Fruit fly (Drosophila melanogaster) whole organism, embryonic: ENCODE data around the gene syd.

Experiments used
- Ada2b ChIP-seq: fragments of 200-800 bp; sonication (Bioruptor generic); IDR thresholded peaks from 2 replicates; pipeline ENCODE4 v1.3.6; 2022; ENCODE audit warnings: missing biosample characterization, missing genetic modification characterization
- CG15479 ChIP-seq: fragments of 200-800 bp; sonication (Bioruptor generic); optimal IDR thresholded peaks from 3 replicates; lab custom pipeline; 2019; ENCODE audit warnings: missing biosample characterization, mild to moderate bottlenecking, missing genetic modification characterization, moderate library complexity
- CG17328 ChIP-seq: fragments of 200-800 bp; sonication (Bioruptor generic); IDR thresholded peaks from 2 replicates; pipeline ENCODE4 v1.3.6; 2022; ENCODE audit warnings: missing biosample characterization, missing genetic modification characterization
- CG1832 ChIP-seq: fragments of 200-800 bp; sonication (Bioruptor generic); optimal IDR thresholded peaks from 2 replicates; lab custom pipeline; 2017; ENCODE audit warnings: missing biosample characterization, mild to moderate bottlenecking, missing genetic modification characterization, inconsistent platforms
- CG4730 ChIP-seq: fragments of 200-800 bp; sonication (Bioruptor generic); IDR thresholded peaks from 2 replicates; pipeline ENCODE4 v1.3.6; 2022; ENCODE audit warnings: missing biosample characterization, missing genetic modification characterization
- GATAe ChIP-seq: fragments of 200-800 bp; sonication (Bioruptor generic); conservative IDR thresholded peaks from 2 replicates; pipeline ENCODE4 v1.3.6; 2022; ENCODE audit warnings: missing biosample characterization, missing genetic modification characterization
- Trl ChIP-seq, 3 experiments: fragments of >200 bp in 2 of 3; fragments of 200-800 bp in 1 of 3; sonication (Bioruptor generic) in 1 of 3; optimal IDR thresholded peaks; 2 replicates in 1 of 3; 3 replicates in 2 of 3; lab custom pipeline; 2016 to 2017; ENCODE audit warnings: missing biosample characterization in 1 of 3, missing genetic modification characterization in 1 of 3
- bigmax ChIP-seq: fragments of 200-800 bp; sonication (Bioruptor generic); optimal IDR thresholded peaks from 2 replicates; lab custom pipeline; 2018; ENCODE audit warnings: missing biosample characterization, mild to moderate bottlenecking, missing genetic modification characterization
- fru ChIP-seq: fragments of >200 bp; optimal IDR thresholded peaks from 2 replicates; lab custom pipeline; 2017
- jing ChIP-seq: fragments of 200-800 bp; sonication (Bioruptor generic); optimal IDR thresholded peaks from 2 replicates; lab custom pipeline; 2018; ENCODE audit warnings: missing biosample characterization, mild to moderate bottlenecking, missing genetic modification characterization
- nau ChIP-seq: fragments of 200-800 bp; sonication (Bioruptor generic); optimal IDR thresholded peaks from 3 replicates; lab custom pipeline; 2017; ENCODE audit warnings: missing biosample characterization, mild to moderate bottlenecking, missing genetic modification characterization, missing genetic modification reagents
- pfk ChIP-seq: fragments of 200-800 bp; sonication (Bioruptor generic); optimal IDR thresholded peaks from 2 replicates; lab custom pipeline; 2018; ENCODE audit warnings: missing biosample characterization, mild to moderate bottlenecking, missing genetic modification characterization, moderate library complexity
- sna ChIP-seq: fragments of 200-800 bp; sonication (Bioruptor generic); IDR thresholded peaks from 2 replicates; pipeline ENCODE4 v1.3.6; 2022; ENCODE audit warnings: missing biosample characterization, missing genetic modification characterization; ENCODE audit not compliant: partially characterized antibody
- stc ChIP-seq: fragments of 200-800 bp; sonication (Bioruptor generic); IDR thresholded peaks from 2 replicates; pipeline ENCODE4 v1.3.6; 2022; ENCODE audit warnings: missing biosample characterization, missing genetic modification characterization

DNA sequence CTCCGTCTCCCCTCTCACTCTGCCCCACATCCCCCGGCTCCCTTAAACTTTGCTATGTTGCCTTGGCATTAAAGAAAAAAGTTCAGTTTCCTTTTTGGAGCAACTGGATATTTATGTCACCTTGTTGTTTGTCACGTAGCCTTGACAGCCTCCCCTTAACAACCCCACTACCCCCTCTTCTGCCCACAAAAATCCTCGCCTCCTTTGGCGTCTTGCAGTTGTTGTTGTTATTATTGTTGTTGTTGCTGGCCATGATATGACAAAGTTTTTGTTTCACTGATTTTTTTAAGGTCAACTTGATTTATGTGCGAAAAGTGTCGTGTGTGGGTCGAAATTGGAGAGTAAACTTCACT is 65.6 kb downstream of the syd start:
- TF ChIP-seq pfk (no peak), CG15479 (no peak), jing (GFP tag; lab: Kevin White, UChicago) (no peak), CG17328 (GFP tag; lab: Robert Waterston, UW) (no peak), nau (GFP tag; lab: Kevin White, UChicago) (no peak), sna (GFP tag; lab: Robert Waterston, UW) (no peak), GATAe (GFP tag; lab: Robert Waterston, UW) (no peak), CG1832 (GFP tag; lab: Kevin White, UChicago) (no peak), fru (no peak), bigmax (no peak), stc (GFP tag; lab: Robert Waterston, UW) (no peak), Trl (optimal IDR thresholded peaks at IDR 0.05; lab: Kevin White, UChicago) (no peak), Trl (GFP tag; optimal IDR thresholded peaks at IDR 0.05; lab: Kevin White, UChicago) (no peak), CG4730 (GFP tag; lab: Robert Waterston, UW) (no peak), Ada2b (GFP tag; lab: Robert Waterston, UW) (no peak)
